Fruit fly (Drosophila melanogaster): ENCODE data around the gene CG8031.

The CG8031 gene

dm6 chr3R:13014168-13014881 lies 3.2 kb upstream of the CG8031 start (continued):
- TF ChIP-seq CG2120 (GFP tag; optimal IDR thresholded peaks at IDR 0.05) (peak; percentile 38), nau (GFP tag; optimal IDR thresholded peaks at IDR 0.05) (no peak), Blimp-1 (GFP tag; optimal IDR thresholded peaks at IDR 0.05) (no peak)

- TF ChIP-seq ftz-f1 (GFP tag; optimal IDR thresholded peaks at IDR 0.05) (no peak), cg (GFP tag; optimal IDR thresholded peaks at IDR 0.05) (peak; percentile 90), Scr (GFP tag; IDR thresholded peaks at IDR 0.05; ENCODE audit: partially characterized antibody) (peak; percentile 22; the same call in 1 of the 2 replicates), CG30431 (GFP tag; optimal IDR thresholded peaks at IDR 0.05) (no peak), CG8765 (GFP tag; IDR thresholded peaks at IDR 0.05) (no peak), pita (GFP tag; optimal IDR thresholded peaks at IDR 0.05) (no peak), vnd (GFP tag; IDR thresholded peaks at IDR 0.05; ENCODE audit: partially characterized antibody) (no peak), Taf1 (GFP tag; IDR thresholded peaks at IDR 0.05) (no peak), bowl (GFP tag; IDR thresholded peaks at IDR 0.05) (no peak), CG13894 (tag; optimal IDR thresholded peaks at IDR 0.05) (no peak), dati (GFP tag; IDR thresholded peaks at IDR 0.05) (no peak), CG12104 (GFP tag; optimal IDR thresholded peaks at IDR 0.05) (no peak), rib (GFP tag; IDR thresholded peaks at IDR 0.05) (peak; percentile 48; the same call in 1 of the 2 replicates), sens (GFP tag) (peak; percentile 46), sd (tag; optimal IDR thresholded peaks at IDR 0.05) (peak; percentile 43), pan (optimal IDR thresholded peaks at IDR 0.05) (no peak), pan (GFP tag; optimal IDR thresholded peaks at IDR 0.05 in 1 of 2, IDR thresholded peaks at IDR 0.05 in 1 of 2) (no peak), CG10274 (GFP tag; optimal IDR thresholded peaks at IDR 0.05) (no peak), CG2712 (tag; optimal IDR thresholded peaks at IDR 0.05) (no peak), Hand (GFP tag; optimal IDR thresholded peaks at IDR 0.05) (no peak), Dbx (GFP tag; IDR thresholded peaks at IDR 0.05) (0 out of 3 replicates have a peak, but pooled peaks have one; percentile 39), chinmo (GFP tag; IDR thresholded peaks at IDR 0.05; ENCODE audit: partially characterized antibody) (peak; percentile 4; the same call in 1 of the 4 replicates), ci (GFP tag; IDR thresholded peaks at IDR 0.05) (peak; percentile 18; the same call in 1 of the 3 replicates), wek (GFP tag; optimal IDR thresholded peaks at IDR 0.05) (no peak), Blimp-1 (GFP tag; optimal IDR thresholded peaks at IDR 0.05) (peak; percentile 48), caup (GFP tag; optimal IDR thresholded peaks at IDR 0.05; ENCODE audit: severe bottlenecking) (no peak), cato (GFP tag; optimal IDR thresholded peaks at IDR 0.05; ENCODE audit: borderline replicate concordance) (no peak), Opbp (GFP tag; IDR thresholded peaks at IDR 0.05; ENCODE audit: partially characterized antibody) (0 out of 3 replicates have a peak, but pooled peaks have one; percentile 24), nerfin-1 (tag; optimal IDR thresholded peaks at IDR 0.05) (peak; percentile 58), CG12071 (GFP tag; optimal IDR thresholded peaks at IDR 0.05) (no peak), CG8290 (GFP tag; optimal IDR thresholded peaks at IDR 0.05) (no peak), CG8290 (tag; optimal IDR thresholded peaks at IDR 0.05) (peak in 1 of 2 experiments; percentile 3), CG12155 (GFP tag; optimal IDR thresholded peaks at IDR 0.05) (no peak), CG7987 (GFP tag; optimal IDR thresholded peaks at IDR 0.05) (no peak), tll (GFP tag; optimal IDR thresholded peaks at IDR 0.05) (no peak), prd (optimal IDR thresholded peaks at IDR 0.05) (no peak), prd (GFP tag; IDR thresholded peaks at IDR 0.05) (no peak), Med (GFP tag) (peak; percentile 74), CG2116 (GFP tag; optimal IDR thresholded peaks at IDR 0.05) (peak; percentile 72), CG11695 (GFP tag; IDR thresholded peaks at IDR 0.05) (no peak), hkb (optimal IDR thresholded peaks at IDR 0.05) (no peak), hkb (GFP tag; IDR thresholded peaks at IDR 0.05) (0 out of 2 replicates have a peak, but pooled peaks have one; percentile 9), crol (GFP tag; IDR thresholded peaks at IDR 0.05) (peak; percentile 95), CG4360 (GFP tag; IDR thresholded peaks at IDR 0.05) (peak; percentile 57; the same call in 1 of the 2 replicates), stc (GFP tag; IDR thresholded peaks at IDR 0.05) (no peak), CG13624 (GFP tag; optimal IDR thresholded peaks at IDR 0.05) (no peak)
Measured at dm6 chr3R:13012990-13013389, 1.9 kb upstream of the CG8031 start.
